Fruit fly (Drosophila melanogaster): ENCODE measurements around the gene Gpo3.

DNA sequence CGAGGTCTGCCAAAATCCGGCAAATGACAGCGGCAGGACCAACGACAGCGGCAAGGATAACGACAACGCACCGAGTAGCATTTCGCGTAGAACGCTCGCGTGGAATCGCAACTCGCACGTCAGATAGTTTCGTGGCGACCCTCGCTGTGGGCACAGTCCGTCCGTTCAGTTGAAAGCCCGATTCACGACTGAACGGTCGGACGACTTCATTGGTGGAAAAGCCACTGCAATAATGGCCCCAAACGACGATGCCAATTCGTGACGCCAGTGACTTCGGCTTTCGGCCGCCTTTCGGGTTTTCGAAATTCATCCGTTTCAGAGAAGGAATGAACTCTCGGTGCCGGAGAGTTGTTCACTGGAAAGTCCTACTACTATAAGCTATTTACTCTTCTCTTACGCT, 9.1 kb downstream of the Gpo3 start, which contains the start of gene DIP-kappa:
- TF ChIP-seq Myc (optimal IDR thresholded peaks at IDR 0.05) (no peak), psq (optimal IDR thresholded peaks at IDR 0.05) (no peak), Sin3A (optimal IDR thresholded peaks at IDR 0.05) (no peak)
